Worm (Caenorhabditis elegans) whole organism, mixed stage, embryonic: ENCODE measurements around the gene W03A5.6.

Experiments used
- blmp-1 ChIP-seq: fragments of 150-350 bp; optimal IDR thresholded peaks from 2 replicates; lab custom pipeline; 2014; ENCODE audit warnings: missing biosample characterization, missing genetic modification characterization
- lin-13 ChIP-seq: fragments of 150-350 bp; optimal IDR thresholded peaks from 2 replicates; lab custom pipeline; 2014; ENCODE audit warnings: missing biosample characterization, missing genetic modification characterization
- mep-1 ChIP-seq: fragments of 150-350 bp; optimal IDR thresholded peaks from 2 replicates; lab custom pipeline; 2017; ENCODE audit warnings: missing biosample characterization, missing genetic modification reagents, missing genetic modification characterization, inconsistent platforms
- sptf-1 ChIP-seq: sonication (generic microtip); optimal IDR thresholded peaks from 2 replicates; lab custom pipeline; 2017; ENCODE audit warnings: mild to moderate bottlenecking, missing genetic modification characterization, moderate library complexity, missing compliant biosample characterization

DNA sequence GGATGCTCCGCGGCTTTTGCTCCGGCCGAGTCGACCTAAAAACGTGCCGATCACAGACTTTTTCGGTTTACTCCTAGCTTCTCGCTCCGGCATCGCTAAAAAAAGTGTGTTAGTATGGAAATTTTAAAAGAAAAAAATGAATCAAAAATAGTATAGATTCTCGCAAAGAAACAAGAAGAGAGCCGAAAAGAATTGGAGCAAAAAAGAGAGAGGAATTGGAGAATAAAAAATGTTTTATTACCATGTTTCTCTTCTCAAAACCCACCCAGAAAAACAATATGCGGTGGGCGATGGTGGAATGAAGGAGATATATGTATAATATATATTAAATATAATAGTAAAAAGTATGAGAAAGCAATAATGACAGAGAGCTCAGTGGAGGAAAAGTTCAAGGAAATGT, at the start of gene W03A5.6:
- TF ChIP-seq lin-13 (tag; lab: Kevin White, UChicago), result no peak
- TF ChIP-seq blmp-1, result no peak
- TF ChIP-seq mep-1, result no peak
- no peak for TF ChIP-seq sptf-1
